Worm (Caenorhabditis elegans) whole organism, late embryonic: ENCODE results near the gene ZK637.14.

ENCODE experiments used
- ama-1 ChIP-seq: fragments of 150-350 bp; optimal IDR thresholded peaks from 2 replicates; lab custom pipeline; 2014
- ceh-45 ChIP-seq: fragments of 200-800 bp; sonication (Bioruptor generic); IDR thresholded peaks from 2 replicates; pipeline ENCODE4 v1.3.6; 2022; ENCODE audit warnings: missing genetic modification reagents, missing genetic modification characterization, missing compliant biosample characterization
- elt-2 ChIP-seq: sonication (generic microtip); optimal IDR thresholded peaks from 2 replicates; lab custom pipeline; 2016; ENCODE audit warnings: missing genetic modification reagents, missing genetic modification characterization, missing compliant biosample characterization
- madf-2 ChIP-seq: sonication (generic microtip); optimal IDR thresholded peaks from 2 replicates; lab custom pipeline; 2017; ENCODE audit warnings: missing genetic modification characterization, missing compliant biosample characterization
- rnt-1 ChIP-seq: sonication (generic microtip); optimal IDR thresholded peaks from 2 replicates; lab custom pipeline; 2016; ENCODE audit warnings: missing genetic modification characterization, missing compliant biosample characterization

ce11 chrIII:8889931-8890330, 975 bp upstream of the ZK637.14 start, which contains the start of gene lnkn-1:
- no peak for TF ChIP-seq elt-2
- TF ChIP-seq ama-1: no peak
- no peak for TF ChIP-seq rnt-1 (tag; lab: Kevin White, UChicago)
- no peak for TF ChIP-seq ceh-45 (GFP tag; lab: Robert Waterston, UW)
- TF ChIP-seq madf-2: no peak
